Worm (Caenorhabditis elegans) whole organism, early embryonic: ENCODE results near the gene R09B5.11.

ENCODE experiments used
- B0310.2 ChIP-seq: sonication (generic microtip); optimal IDR thresholded peaks from 2 replicates; lab custom pipeline; 2016; ENCODE audit warnings: mild to moderate bottlenecking, missing genetic modification characterization, missing compliant biosample characterization
- F13C5.2 ChIP-seq: sonication (generic microtip); optimal IDR thresholded peaks from 2 replicates; lab custom pipeline; 2017; ENCODE audit warnings: mild to moderate bottlenecking, missing genetic modification characterization, inconsistent platforms, missing compliant biosample characterization
- aly-1 ChIP-seq: sonication (generic microtip); optimal IDR thresholded peaks from 2 replicates; lab custom pipeline; 2016; ENCODE audit warnings: missing genetic modification characterization, missing compliant biosample characterization
- ama-1 ChIP-seq: fragments of 150-350 bp; optimal IDR thresholded peaks from 2 replicates; lab custom pipeline; 2014
- ceh-13 ChIP-seq: fragments of 200-800 bp; sonication (Bioruptor generic); optimal IDR thresholded peaks from 2 replicates; lab custom pipeline; 2018; ENCODE audit warnings: mild to moderate bottlenecking, missing genetic modification characterization, missing compliant biosample characterization
- ceh-36 ChIP-seq: sonication (generic microtip); optimal IDR thresholded peaks from 2 replicates; lab custom pipeline; 2016; ENCODE audit warnings: missing genetic modification characterization, inconsistent platforms, missing compliant biosample characterization
- ets-7 ChIP-seq: sonication (generic microtip); optimal IDR thresholded peaks from 2 replicates; lab custom pipeline; 2016; ENCODE audit warnings: missing genotype, missing genetic modification characterization, missing compliant biosample characterization
- flt-1 ChIP-seq: fragments of 200-800 bp; sonication (Bioruptor generic); IDR thresholded peaks from 2 replicates; pipeline ENCODE4 v1.3.6; 2022; ENCODE audit warnings: missing genetic modification characterization, missing compliant biosample characterization
- hmbx-1 ChIP-seq: sonication (generic microtip); optimal IDR thresholded peaks from 2 replicates; lab custom pipeline; 2016; ENCODE audit warnings: mild to moderate bottlenecking, missing genetic modification characterization, missing compliant biosample characterization
- hmg-4 ChIP-seq: fragments of 200-800 bp; sonication (Bioruptor generic); optimal IDR thresholded peaks from 2 replicates; lab custom pipeline; 2018; ENCODE audit warnings: mild to moderate bottlenecking, missing genetic modification characterization, missing compliant biosample characterization
- hnd-1 ChIP-seq: sonication (generic microtip); optimal IDR thresholded peaks from 2 replicates; lab custom pipeline; 2016; ENCODE audit warnings: missing genetic modification characterization, missing compliant biosample characterization
- pes-1 ChIP-seq: fragments of 200-800 bp; sonication (Bioruptor generic); IDR thresholded peaks from 2 replicates; pipeline ENCODE4 v1.3.6; 2022; ENCODE audit warnings: missing genetic modification reagents, missing genetic modification characterization, missing compliant biosample characterization
- scrt-1 ChIP-seq: fragments of 200-800 bp; sonication (Bioruptor generic); IDR thresholded peaks from 2 replicates; pipeline ENCODE4 v1.3.6; 2022; ENCODE audit warnings: missing genetic modification characterization, missing compliant biosample characterization
- sea-1 ChIP-seq: fragments of 200-800 bp; sonication (Bioruptor generic); conservative IDR thresholded peaks from 2 replicates; pipeline ENCODE4 v1.3.6; 2022; ENCODE audit warnings: missing genetic modification characterization, missing compliant biosample characterization
- tbx-11 ChIP-seq: fragments of 200-800 bp; sonication (Bioruptor generic); IDR thresholded peaks from 2 replicates; pipeline ENCODE4 v1.3.6; 2022; ENCODE audit warnings: missing genetic modification characterization, missing compliant biosample characterization
- tbx-37 ChIP-seq: fragments of 200-800 bp; sonication (Bioruptor generic); conservative IDR thresholded peaks from 2 replicates; pipeline ENCODE4 v1.3.6; 2022; ENCODE audit warnings: missing genetic modification reagents, missing genetic modification characterization, missing compliant biosample characterization
- tra-4 ChIP-seq: sonication (generic microtip); optimal IDR thresholded peaks from 2 replicates; lab custom pipeline; 2017; ENCODE audit warnings: missing genetic modification characterization, missing compliant biosample characterization

The R09B5.11 gene

ce11 chrV:1474486-1475125 is 35.6 kb downstream of the R09B5.11 start, which contains the start of the genes F53E2.2 and unc-60:
Gene F53E2.2 (plus strand): TSS chrV:1475086.
Gene unc-60 (plus strand): TSS chrV:1475086.
- TF ChIP-seq aly-1: peak; percentile 66
- TF ChIP-seq F13C5.2 (tag; lab: Kevin White, UChicago): peak; percentile 29
- no peak for TF ChIP-seq tbx-37 (GFP tag; lab: Robert Waterston, UW)
- TF ChIP-seq ets-7 (tag; lab: Kevin White, UChicago): peak; percentile 12
- TF ChIP-seq hmbx-1: no peak
- TF ChIP-seq hmg-4: peak; percentile 85
- TF ChIP-seq pes-1 (GFP tag; lab: Robert Waterston, UW): 0 out of 2 replicates have a peak, but pooled peaks have one; percentile 19
- TF ChIP-seq flt-1 (GFP tag; lab: Robert Waterston, UW): peak; percentile 46; the same call in 1 of the 2 replicates

- TF ChIP-seq ceh-36 (tag; lab: Kevin White, UChicago) (no peak), F13C5.2 (tag; lab: Kevin White, UChicago) (no peak), B0310.2 (tag; lab: Kevin White, UChicago) (no peak), aly-1 (no peak), ceh-13 (GFP tag; lab: Kevin White, UChicago) (no peak), scrt-1 (no peak), flt-1 (GFP tag; lab: Robert Waterston, UW) (no peak), ets-7 (tag; lab: Kevin White, UChicago) (no peak), hmg-4 (no peak), tbx-37 (GFP tag; lab: Robert Waterston, UW) (no peak), ama-1 (lab: Kevin White, UChicago) (no peak), tbx-11 (GFP tag; lab: Robert Waterston, UW) (no peak), sea-1 (GFP tag; lab: Robert Waterston, UW) (no peak), pes-1 (GFP tag; lab: Robert Waterston, UW) (no peak), hmbx-1 (no peak)
Observed at ce11 chrV:1476284-1476792, 37.3 kb downstream of the R09B5.11 start.

ce11 chrV:1476841-1477240 is 37.8 kb downstream of the R09B5.11 start:
- TF ChIP-seq ceh-36 (tag; lab: Kevin White, UChicago): no peak
- no peak for TF ChIP-seq tra-4
- TF ChIP-seq aly-1: no peak
- no peak for TF ChIP-seq hmbx-1
- no peak for TF ChIP-seq ama-1 (lab: Kevin White, UChicago)
- no peak for TF ChIP-seq hmg-4
- TF ChIP-seq ets-7 (tag; lab: Kevin White, UChicago): no peak
- no peak for TF ChIP-seq scrt-1
- TF ChIP-seq tbx-37 (GFP tag; lab: Robert Waterston, UW): no peak
- no peak for TF ChIP-seq tbx-11 (GFP tag; lab: Robert Waterston, UW)
- no peak for TF ChIP-seq hnd-1

- TF ChIP-seq tra-4 (no peak), scrt-1 (no peak)
Observed at ce11 chrV:1480841-1481240, 41.8 kb downstream of the R09B5.11 start.

ce11 chrV:1481742-1482141 is 42.7 kb downstream of the R09B5.11 start, which contains the start of gene C38C3.4:
Gene C38C3.4 (plus strand): TSS chrV:1482042.
- TF ChIP-seq ama-1 (lab: Kevin White, UChicago): no peak
- TF ChIP-seq ceh-36 (tag; lab: Kevin White, UChicago): peak; percentile 57

ce11 chrV:1486031-1486430 is 47.0 kb downstream of the R09B5.11 start:
- TF ChIP-seq hnd-1 (no peak), hmbx-1 (no peak), B0310.2 (tag; lab: Kevin White, UChicago) (no peak), tbx-11 (GFP tag; lab: Robert Waterston, UW) (no peak), ama-1 (lab: Kevin White, UChicago) (no peak), pes-1 (GFP tag; lab: Robert Waterston, UW) (no peak), ceh-36 (tag; lab: Kevin White, UChicago) (no peak), hmg-4 (no peak), ceh-13 (GFP tag; lab: Kevin White, UChicago) (no peak), F13C5.2 (tag; lab: Kevin White, UChicago) (no peak), scrt-1 (no peak), aly-1 (no peak), ets-7 (tag; lab: Kevin White, UChicago) (no peak)

- no peak for TF ChIP-seq hnd-1
- TF ChIP-seq tbx-11 (GFP tag; lab: Robert Waterston, UW): no peak
- no peak for TF ChIP-seq B0310.2 (tag; lab: Kevin White, UChicago)
- TF ChIP-seq pes-1 (GFP tag; lab: Robert Waterston, UW): no peak
- TF ChIP-seq aly-1: no peak
- no peak for TF ChIP-seq ets-7 (tag; lab: Kevin White, UChicago)
- no peak for TF ChIP-seq hmbx-1
- TF ChIP-seq tbx-37 (GFP tag; lab: Robert Waterston, UW): no peak
- no peak for TF ChIP-seq F13C5.2 (tag; lab: Kevin White, UChicago)
Observed at ce11 chrV:1487262-1487661, 48.3 kb downstream of the R09B5.11 start.

- no peak for TF ChIP-seq tbx-11 (GFP tag; lab: Robert Waterston, UW)
Observed at ce11 chrV:1488642-1489041, 49.6 kb downstream of the R09B5.11 start.

ce11 chrV:1490874-1491273 is 51.9 kb downstream of the R09B5.11 start:
- peak; percentile 80 for TF ChIP-seq ceh-36 (tag; lab: Kevin White, UChicago)
